Fruit fly (Drosophila melanogaster) whole organism, adult: ENCODE data around the gene CG3223.

ENCODE experiments used
- CG11617 ChIP-seq: fragments of 200-800 bp; sonication (Bioruptor generic); optimal IDR thresholded peaks from 2 replicates; lab custom pipeline; 2017; ENCODE audit warnings: mild to moderate bottlenecking, missing biosample characterization, missing genetic modification reagents, missing genetic modification characterization
- CG12768 ChIP-seq: fragments of 200-800 bp; sonication (Bioruptor generic); optimal IDR thresholded peaks from 2 replicates; lab custom pipeline; 2017; ENCODE audit warnings: missing biosample characterization, missing genetic modification characterization, mild to moderate bottlenecking, moderate library complexity, missing genetic modification reagents
- CG14711 ChIP-seq: fragments of 200-800 bp; sonication (Bioruptor generic); optimal IDR thresholded peaks from 2 replicates; lab custom pipeline; 2018; ENCODE audit warnings: missing biosample characterization, mild to moderate bottlenecking, missing genetic modification characterization, moderate library complexity
- CG1620 ChIP-seq: fragments of 200-800 bp; sonication (Bioruptor generic); optimal IDR thresholded peaks from 2 replicates; lab custom pipeline; 2016; ENCODE audit warnings: missing biosample characterization, missing genetic modification characterization
- CG33017 ChIP-seq: fragments of 200-800 bp; sonication (Bioruptor generic); optimal IDR thresholded peaks from 2 replicates; lab custom pipeline; 2018; ENCODE audit warnings: missing biosample characterization, mild to moderate bottlenecking, missing genetic modification characterization, moderate library complexity
- Clk ChIP-seq: fragments of 200-800 bp; sonication (Bioruptor generic); optimal IDR thresholded peaks from 2 replicates; lab custom pipeline; 2017; ENCODE audit warnings: missing biosample characterization, missing genetic modification characterization
- Mnt ChIP-seq: fragments of 200-800 bp; sonication (Bioruptor generic); optimal IDR thresholded peaks from 2 replicates; lab custom pipeline; 2016; ENCODE audit warnings: missing biosample characterization, mild to moderate bottlenecking, missing genetic modification characterization
- kay ChIP-seq: fragments of 200-800 bp; sonication (Bioruptor generic); peaks from one replicate; lab custom pipeline; 2016; ENCODE audit warnings: missing biosample characterization, missing genetic modification characterization, borderline replicate concordance
- ovo ChIP-seq: fragments of 200-800 bp; sonication (Bioruptor generic); optimal IDR thresholded peaks from 2 replicates; lab custom pipeline; 2016; ENCODE audit warnings: missing biosample characterization, missing genetic modification characterization
- pad ChIP-seq: fragments of 200-800 bp; sonication (Bioruptor generic); optimal IDR thresholded peaks from 3 replicates; lab custom pipeline; 2017; ENCODE audit warnings: missing biosample characterization, missing genetic modification characterization, mild to moderate bottlenecking, moderate library complexity, missing genetic modification reagents
- tj ChIP-seq: fragments of 200-800 bp; sonication (Bioruptor generic); optimal IDR thresholded peaks from 3 replicates; lab custom pipeline; 2017; ENCODE audit warnings: missing biosample characterization, mild to moderate bottlenecking, missing genetic modification characterization, moderate library complexity
- toe ChIP-seq: fragments of 200-800 bp; sonication (Bioruptor generic); optimal IDR thresholded peaks from 2 replicates; lab custom pipeline; 2016; ENCODE audit warnings: missing biosample characterization, missing genetic modification characterization

DNA sequence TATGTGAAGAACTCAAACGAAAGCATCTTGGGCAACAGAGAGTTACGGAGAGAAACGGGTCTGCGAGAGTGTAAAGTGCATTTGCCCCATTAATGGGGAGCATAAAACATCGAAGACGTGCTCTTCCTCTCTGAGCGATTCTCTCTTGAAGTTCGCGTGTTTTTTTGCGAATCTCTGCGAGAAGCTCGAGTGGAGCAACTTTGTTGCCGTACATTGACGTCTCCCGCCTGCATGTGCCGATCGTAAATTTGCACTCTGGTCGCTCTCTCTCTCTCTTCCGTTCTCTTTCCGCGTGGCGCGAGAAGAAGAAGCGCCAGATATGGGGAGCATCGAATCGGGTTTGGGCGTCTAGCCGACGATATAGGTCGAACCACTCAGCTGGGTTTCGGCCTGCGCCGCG lies 41.4 kb upstream of the CG3223 start:
- TF ChIP-seq CG11617: no peak
- TF ChIP-seq Mnt: peak; percentile 71
- TF ChIP-seq tj (GFP tag; lab: Kevin White, UChicago): no peak
- no peak for TF ChIP-seq CG33017
- no peak for TF ChIP-seq CG1620
- no peak for TF ChIP-seq toe
- TF ChIP-seq kay (GFP tag; lab: Kevin White, UChicago): no peak
- no peak for TF ChIP-seq pad (GFP tag; lab: Kevin White, UChicago)
- no peak for TF ChIP-seq Clk (GFP tag; lab: Kevin White, UChicago)
- no peak for TF ChIP-seq CG14711
- no peak for TF ChIP-seq CG12768 (GFP tag; lab: Kevin White, UChicago)
- no peak for TF ChIP-seq ovo (GFP tag; lab: Kevin White, UChicago)
